Fruit fly (Drosophila melanogaster) whole organism: Measurements from ENCODE around the gene CSN3.

ENCODE experiments used
- CG8478 ChIP-seq: fragments of >200 bp; optimal IDR thresholded peaks from 2 replicates; lab custom pipeline; 2018; ENCODE audit warnings: inconsistent platforms
- Dll ChIP-seq: fragments of >200 bp; optimal IDR thresholded peaks from 2 replicates; lab custom pipeline; 2017
- EcR ChIP-seq, 2 experiments: fragments of >200 bp; optimal IDR thresholded peaks; 2 replicates each; lab custom pipeline; 2017; ENCODE audit warnings: missing biosample characterization in 2 of 2, missing genetic modification characterization in 2 of 2, missing genetic modification reagents in 2 of 2
- pan ChIP-seq: fragments of >200 bp; optimal IDR thresholded peaks from 2 replicates; lab custom pipeline; 2017
- psq ChIP-seq: fragments of >200 bp; optimal IDR thresholded peaks from 2 replicates; lab custom pipeline; 2017
- usp ChIP-seq: fragments of >200 bp; optimal IDR thresholded peaks from 2 replicates; lab custom pipeline; 2017; ENCODE audit warnings: missing biosample characterization, missing genetic modification characterization, mixed read lengths

The CSN3 gene

DNA sequence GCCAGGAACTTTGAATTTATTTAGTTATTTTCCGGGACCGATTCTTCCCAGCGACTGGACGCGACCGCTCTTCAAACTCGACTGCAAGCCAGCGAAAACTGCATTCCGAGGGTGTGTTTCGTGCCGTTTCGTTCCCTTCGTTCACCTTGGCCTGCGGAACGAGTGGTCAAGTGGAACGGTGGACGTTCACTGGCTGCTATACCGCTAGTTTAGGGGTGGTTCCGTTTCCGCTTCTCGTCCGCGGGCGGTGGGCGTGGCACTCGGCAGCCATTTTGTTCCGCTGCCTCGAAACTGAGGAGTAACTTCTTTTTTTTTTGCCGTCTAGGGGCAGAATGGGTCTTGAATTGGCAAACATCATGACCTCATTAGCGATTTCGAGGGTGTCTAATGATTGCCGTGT is 48.7 kb downstream of the CSN3 start, which contains the start of gene Six4:
Gene Six4 (minus strand): TSS at position 85 of the 400 bp plus-strand sequence.
- TF ChIP-seq usp (GFP tag; lab: Kevin White, UChicago) = no peak
- no peak for TF ChIP-seq pan
- no peak for TF ChIP-seq EcR (GFP tag; optimal IDR thresholded peaks at IDR 0.05; lab: Kevin White, UChicago)
- TF ChIP-seq psq (lab: Kevin White, UChicago) = no peak
- no peak for TF ChIP-seq Dll (lab: Kevin White, UChicago)
- no peak for TF ChIP-seq CG8478 (lab: Kevin White, UChicago)

DNA sequence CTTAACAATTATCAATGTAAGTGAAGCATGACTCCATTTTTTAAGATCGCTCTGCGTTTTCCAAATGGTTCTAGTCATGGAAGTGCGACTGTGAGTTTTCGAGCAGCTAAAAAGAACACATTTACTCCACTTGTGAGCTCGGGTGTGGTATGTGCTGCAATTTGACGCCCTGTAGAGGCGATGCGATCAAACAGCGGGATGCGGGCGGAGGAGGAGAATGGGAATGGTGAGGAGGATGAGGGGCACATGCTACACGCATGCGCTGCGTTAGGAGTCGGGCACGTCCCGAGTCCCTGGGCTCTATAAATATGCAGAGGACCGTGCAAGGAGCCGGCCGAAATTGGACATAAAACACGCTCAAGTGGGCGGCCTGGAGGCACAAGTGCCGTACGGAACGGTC is 52.1 kb downstream of the CSN3 start:
- TF ChIP-seq CG8478 (lab: Kevin White, UChicago) = no peak
- no peak for TF ChIP-seq Dll (lab: Kevin White, UChicago)
